4 fruit fly cellular contexts compared by ENCODE assay signal in the genomic region with DNA sequence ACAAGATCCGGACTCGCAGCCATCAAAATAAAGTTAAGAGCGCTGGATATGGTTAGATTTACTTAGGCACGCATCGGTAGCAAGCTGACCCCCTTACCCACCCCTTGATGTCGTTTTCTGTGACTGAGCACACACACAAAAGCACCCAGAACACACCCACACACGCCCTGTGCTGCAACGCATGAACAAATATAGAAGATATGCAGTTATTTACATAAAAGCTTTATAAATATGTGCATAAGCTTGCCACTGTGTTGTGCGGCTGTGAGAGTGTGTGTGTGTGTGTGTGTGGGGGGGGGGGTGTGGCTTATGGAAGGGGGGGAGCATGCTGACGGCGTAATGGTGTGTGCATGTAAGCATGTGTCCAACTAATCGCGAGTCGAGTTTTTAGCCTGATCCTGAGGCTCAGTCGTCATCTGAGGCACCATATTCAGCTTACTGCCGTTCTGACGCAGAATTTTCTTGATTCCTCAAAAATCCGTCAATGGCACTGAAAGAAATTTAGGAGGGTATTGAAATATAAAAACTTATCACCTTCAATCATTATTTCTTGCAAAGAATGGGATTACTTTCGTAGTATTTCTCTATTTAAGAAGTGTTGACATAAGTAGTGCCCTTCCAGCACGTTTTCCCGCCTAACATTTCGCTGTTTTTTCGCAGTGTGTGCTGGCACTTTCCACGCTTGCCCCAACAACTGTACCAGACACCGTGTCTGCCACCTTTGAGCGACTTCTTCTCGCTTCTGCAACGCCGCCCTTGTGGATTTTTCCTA.
TF ChIP-seq lines count a peak whose summit lies in the region.

No protein-coding gene starts in this region.

- TF ChIP-seq CTCF in whole organism, embryonic (GFP tag; optimal IDR thresholded peaks at IDR 0.05; lab: Kevin White, UChicago): no peak

TF ChIP-seq in whole organism, embryonic, 481 proteins besides CTCF, POLR2A, EP300 and RAD21 (continues in another document):
- TF ChIP-seq H2.0 (GFP tag; IDR thresholded peaks at IDR 0.05; lab: Robert Waterston, UW) (peak; percentile 51; the same call in 1 of the 2 replicates), sqz (GFP tag; optimal IDR thresholded peaks at IDR 0.05; lab: Kevin White, UChicago) (peak; percentile 55), prd (optimal IDR thresholded peaks at IDR 0.05; lab: Kevin White, UChicago) (no peak), prd (GFP tag; IDR thresholded peaks at IDR 0.05; lab: Robert Waterston, UW) (peak; percentile 64; the same call in 2 of the 3 replicates), Elba2 (GFP tag; optimal IDR thresholded peaks at IDR 0.05; lab: Kevin White, UChicago) (no peak), Blimp-1 (GFP tag; optimal IDR thresholded peaks at IDR 0.05; lab: Kevin White, UChicago) (peak; percentile 87), CG34376 (GFP tag; optimal IDR thresholded peaks at IDR 0.05; lab: Kevin White, UChicago) (no peak), Hey (tag; optimal IDR thresholded peaks at IDR 0.05; lab: Kevin White, UChicago) (peak; percentile 30), Hr3 (GFP tag; optimal IDR thresholded peaks at IDR 0.05; lab: Kevin White, UChicago) (peak; percentile 16), Rx (GFP tag; IDR thresholded peaks at IDR 0.05; lab: Robert Waterston, UW) (peak; percentile 26), row (GFP tag; IDR thresholded peaks at IDR 0.05; lab: Robert Waterston, UW) (no peak), ase (GFP tag; IDR thresholded peaks at IDR 0.05; lab: Robert Waterston, UW) (0 out of 3 replicates have a peak, but pooled peaks have one; percentile 25), Stat92E (GFP tag; optimal IDR thresholded peaks at IDR 0.05; lab: Kevin White, UChicago) (no peak), CG31441 (GFP tag; IDR thresholded peaks at IDR 0.05; lab: Robert Waterston, UW) (peak; percentile 21; the same call in 1 of the 2 replicates), sc (optimal IDR thresholded peaks at IDR 0.05; lab: Kevin White, UChicago) (no peak), sc (GFP tag; optimal IDR thresholded peaks at IDR 0.05; lab: Kevin White, UChicago) (peak; percentile 82), zen (tag; optimal IDR thresholded peaks at IDR 0.05; lab: Kevin White, UChicago) (no peak), CG30431 (GFP tag; optimal IDR thresholded peaks at IDR 0.05; lab: Kevin White, UChicago) (no peak), Oaz (GFP tag; IDR thresholded peaks at IDR 0.05; lab: Robert Waterston, UW) (no peak), CG2202 (tag; optimal IDR thresholded peaks at IDR 0.05; lab: Kevin White, UChicago) (peak; percentile 83)

TF ChIP-seq in whole organism, prepupa, 60 proteins besides CTCF, POLR2A, EP300 and RAD21 (continues in another document):
- TF ChIP-seq fd59A (GFP tag; optimal IDR thresholded peaks at IDR 0.05; lab: Kevin White, UChicago) (peak; percentile 54), CG15336 (GFP tag; IDR thresholded peaks at IDR 0.05; lab: Robert Waterston, UW) (peak; percentile 72), svp (GFP tag; lab: Kevin White, UChicago) (peak; percentile 73), esn (GFP tag; optimal IDR thresholded peaks at IDR 0.05; lab: Kevin White, UChicago) (peak; percentile 58), CG6854 (GFP tag; optimal IDR thresholded peaks at IDR 0.05; lab: Kevin White, UChicago) (no peak), CG11902 (GFP tag; optimal IDR thresholded peaks at IDR 0.05; lab: Kevin White, UChicago) (peak; percentile 29), Lpt (GFP tag; optimal IDR thresholded peaks at IDR 0.05; lab: Kevin White, UChicago) (peak; percentile 52), topi (GFP tag; optimal IDR thresholded peaks at IDR 0.05; lab: Kevin White, UChicago) (peak; percentile 54), CG10631 (GFP tag; optimal IDR thresholded peaks at IDR 0.05; lab: Kevin White, UChicago) (peak; percentile 64), achi (GFP tag; optimal IDR thresholded peaks at IDR 0.05; lab: Kevin White, UChicago) (peak; percentile 70), Sox15 (GFP tag; optimal IDR thresholded peaks at IDR 0.05; lab: Kevin White, UChicago) (peak; percentile 27), CG31627 (GFP tag; optimal IDR thresholded peaks at IDR 0.05; lab: Kevin White, UChicago) (peak; percentile 65), pdm3 (GFP tag; optimal IDR thresholded peaks at IDR 0.05; lab: Kevin White, UChicago) (peak; percentile 65), CG8119 (GFP tag; IDR thresholded peaks at IDR 0.05; lab: Robert Waterston, UW) (peak; percentile 58; the same call in 2 of the 3 replicates), dsx (GFP tag; optimal IDR thresholded peaks at IDR 0.05; lab: Kevin White, UChicago; ENCODE audit: poor library complexity, severe bottlenecking) (peak; percentile 16), eg (GFP tag; IDR thresholded peaks at IDR 0.05; lab: Robert Waterston, UW) (peak; percentile 74), Hr39 (GFP tag; optimal IDR thresholded peaks at IDR 0.05; lab: Kevin White, UChicago) (peak; percentile 61), CG3919 (GFP tag; optimal IDR thresholded peaks at IDR 0.05; lab: Kevin White, UChicago) (peak; percentile 76), spab (GFP tag; optimal IDR thresholded peaks at IDR 0.05; lab: Kevin White, UChicago) (peak; percentile 54), Gug (GFP tag; IDR thresholded peaks at IDR 0.05; lab: Robert Waterston, UW) (peak; percentile 65), Hr38 (GFP tag; optimal IDR thresholded peaks at IDR 0.05; lab: Kevin White, UChicago) (no peak)

TF ChIP-seq in whole organism, pupa, 21 proteins besides CTCF, POLR2A, EP300 and RAD21:
- TF ChIP-seq CG17806 (tag; optimal IDR thresholded peaks at IDR 0.05; lab: Kevin White, UChicago) (peak; percentile 68), CG8301 (tag; optimal IDR thresholded peaks at IDR 0.05; lab: Kevin White, UChicago) (peak; percentile 77), CG12605 (GFP tag; IDR thresholded peaks at IDR 0.05; lab: Robert Waterston, UW) (peak; percentile 60; the same call in 1 of the 2 replicates), CG13204 (GFP tag; optimal IDR thresholded peaks at IDR 0.05; lab: Kevin White, UChicago) (peak; percentile 11), CG14655 (GFP tag; optimal IDR thresholded peaks at IDR 0.05; lab: Kevin White, UChicago) (peak; percentile 79), rn (GFP tag; IDR thresholded peaks at IDR 0.05; lab: Robert Waterston, UW) (no peak), gl (tag; optimal IDR thresholded peaks at IDR 0.05; lab: Kevin White, UChicago) (no peak), CG8159 (tag; optimal IDR thresholded peaks at IDR 0.05; lab: Kevin White, UChicago) (peak; percentile 69), CG4496 (GFP tag; IDR thresholded peaks at IDR 0.05; lab: Robert Waterston, UW) (peak; percentile 77), EcR (GFP tag; optimal IDR thresholded peaks at IDR 0.05; lab: Kevin White, UChicago) (no peak), CG32121 (GFP tag; IDR thresholded peaks at IDR 0.05; lab: Robert Waterston, UW) (no peak; the same call in 1 of the 2 replicates), Snoo (tag; optimal IDR thresholded peaks at IDR 0.05; lab: Kevin White, UChicago) (peak; percentile 32), D1 (tag; optimal IDR thresholded peaks at IDR 0.05; lab: Kevin White, UChicago) (no peak), Pif1A (GFP tag; optimal IDR thresholded peaks at IDR 0.05; lab: Kevin White, UChicago) (peak; percentile 47), CG9948 (tag; optimal IDR thresholded peaks at IDR 0.05; lab: Kevin White, UChicago) (peak; percentile 68), Ets98B (GFP tag; IDR thresholded peaks at IDR 0.05; lab: Robert Waterston, UW) (peak; percentile 44), CG10348 (GFP tag; IDR thresholded peaks at IDR 0.05; lab: Robert Waterston, UW) (no peak), Pif1B (GFP tag; optimal IDR thresholded peaks at IDR 0.05; lab: Kevin White, UChicago) (peak; percentile 27), CG15710 (tag; optimal IDR thresholded peaks at IDR 0.05; lab: Kevin White, UChicago) (peak; percentile 58), CG34367 (tag; optimal IDR thresholded peaks at IDR 0.05; lab: Kevin White, UChicago) (peak; percentile 56), fd96Ca (GFP tag; IDR thresholded peaks at IDR 0.05; lab: Robert Waterston, UW) (peak; percentile 71; the same call in 2 of the 3 replicates)

TF ChIP-seq in whole organism, wandering third instar larva, 38 proteins besides CTCF, POLR2A, EP300 and RAD21:
- TF ChIP-seq ey (GFP tag; optimal IDR thresholded peaks at IDR 0.05; lab: Kevin White, UChicago) (no peak), rgr (GFP tag; optimal IDR thresholded peaks at IDR 0.05; lab: Kevin White, UChicago) (peak; percentile 26), CrebA (GFP tag; optimal IDR thresholded peaks at IDR 0.05; lab: Kevin White, UChicago; ENCODE audit: borderline replicate concordance) (no peak), Sp1 (GFP tag; optimal IDR thresholded peaks at IDR 0.05; lab: Kevin White, UChicago) (peak; percentile 9), HLH106 (tag; optimal IDR thresholded peaks at IDR 0.05; lab: Kevin White, UChicago) (peak; percentile 7), CG9705 (GFP tag; optimal IDR thresholded peaks at IDR 0.05; lab: Kevin White, UChicago) (no peak), N (GFP tag; optimal IDR thresholded peaks at IDR 0.05; lab: Kevin White, UChicago) (no peak), psq (GFP tag; optimal IDR thresholded peaks at IDR 0.05; lab: Kevin White, UChicago) (peak; percentile 4), Myc (optimal IDR thresholded peaks at IDR 0.05; lab: Kevin White, UChicago) (no peak), Vsx2 (GFP tag; optimal IDR thresholded peaks at IDR 0.05; lab: Kevin White, UChicago; ENCODE audit: partially characterized antibody) (peak; percentile 3), pan (optimal IDR thresholded peaks at IDR 0.05; lab: Kevin White, UChicago) (no peak), h (GFP tag; optimal IDR thresholded peaks at IDR 0.05; lab: Kevin White, UChicago) (peak; percentile 15), Hnf4 (GFP tag; optimal IDR thresholded peaks at IDR 0.05; lab: Kevin White, UChicago) (peak; percentile 12), Hr83 (GFP tag; optimal IDR thresholded peaks at IDR 0.05; lab: Kevin White, UChicago; ENCODE audit: poor library complexity, severe bottlenecking) (peak; percentile 44), Abd-B (GFP tag; optimal IDR thresholded peaks at IDR 0.05; lab: Kevin White, UChicago) (no peak), OdsH (GFP tag; optimal IDR thresholded peaks at IDR 0.05; lab: Kevin White, UChicago) (peak; percentile 22), foxo (GFP tag; optimal IDR thresholded peaks at IDR 0.05; lab: Kevin White, UChicago) (peak in 1 of 2 experiments; percentile 33), fru (GFP tag; optimal IDR thresholded peaks at IDR 0.05; lab: Kevin White, UChicago) (peak; percentile 37)
